Worm (Caenorhabditis elegans): ENCODE results near the gene rpt-3.

DNA sequence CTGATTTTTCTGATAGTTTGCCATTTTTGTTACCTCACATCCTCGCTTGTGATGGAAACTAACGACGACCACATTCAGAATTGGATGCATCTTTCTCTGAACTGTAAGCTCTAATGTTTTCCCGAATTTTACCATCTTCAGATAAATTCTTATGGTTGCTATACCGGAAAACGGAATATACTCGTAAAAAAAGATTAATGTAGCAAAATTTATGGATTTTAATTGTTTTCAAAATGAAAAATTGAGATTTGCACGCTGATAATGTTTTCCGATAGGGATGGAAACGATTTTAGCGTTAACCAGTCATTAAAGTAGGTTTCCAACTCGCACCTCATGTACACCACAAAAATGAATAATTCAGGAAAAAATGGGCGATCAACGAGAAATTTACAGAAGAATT lies 39.0 kb upstream of the rpt-3 start, which contains the start of gene T26A5.6:
- TF ChIP-seq skn-1 (tag; optimal IDR thresholded peaks at IDR 0.05): no peak
- no peak for TF ChIP-seq nhr-237 (tag; optimal IDR thresholded peaks at IDR 0.05)
- no peak for TF ChIP-seq lin-1 (GFP tag; IDR thresholded peaks at IDR 0.05)
- no peak for TF ChIP-seq dmd-6 (GFP tag; IDR thresholded peaks at IDR 0.05)
- TF ChIP-seq nhr-11 (tag; optimal IDR thresholded peaks at IDR 0.05): no peak
- TF ChIP-seq nhr-77 (tag; optimal IDR thresholded peaks at IDR 0.05): no peak
- no peak for TF ChIP-seq ces-1 (GFP tag; optimal IDR thresholded peaks at IDR 0.05)
- TF ChIP-seq F26F4.8 (GFP tag; conservative IDR thresholded peaks at IDR 0.05): no peak
